Worm (Caenorhabditis elegans) whole organism, L4/young adult: ENCODE results near the gene F59F5.4.

Source experiments
- W03F9.2 ChIP-seq: fragments of 150-350 bp; optimal IDR thresholded peaks from 2 replicates; lab custom pipeline; 2014; ENCODE audit warnings: missing biosample characterization, missing genetic modification characterization
- dao-5 ChIP-seq: sonication (generic microtip); optimal IDR thresholded peaks from 2 replicates; lab custom pipeline; 2016; ENCODE audit warnings: missing genotype, missing genetic modification characterization, moderate library complexity, missing compliant biosample characterization
- him-1 ChIP-seq: sonication (generic microtip); optimal IDR thresholded peaks from 2 replicates; lab custom pipeline; 2016; ENCODE audit warnings: missing genotype, missing genetic modification reagents, missing genetic modification characterization, missing compliant biosample characterization

DNA sequence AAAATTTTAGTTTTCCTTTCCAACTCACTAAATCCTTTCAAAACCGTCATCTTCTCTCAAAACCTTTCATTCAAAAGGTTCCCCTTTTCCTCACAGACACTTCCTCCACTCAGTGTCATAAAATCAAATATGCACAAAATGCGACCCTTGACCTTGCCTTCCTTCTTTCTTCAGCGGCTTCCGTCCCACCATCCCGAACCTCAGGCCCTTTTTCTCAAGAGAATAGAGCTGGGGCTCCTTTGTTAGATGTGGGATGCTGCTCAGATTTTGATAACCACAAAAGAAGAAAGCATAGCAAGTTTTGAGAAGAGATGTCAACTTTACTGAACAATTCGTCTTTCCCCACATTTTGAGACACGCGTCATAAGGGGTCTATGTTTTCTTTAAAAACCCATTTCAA is 48.0 kb downstream of the F59F5.4 start:
- no peak for TF ChIP-seq dao-5
- TF ChIP-seq him-1 (tag; lab: Kevin White, UChicago): no peak
- TF ChIP-seq W03F9.2 (tag; lab: Kevin White, UChicago): no peak
